Fruit fly (Drosophila melanogaster): ENCODE measurements around the gene CG3598.

DNA sequence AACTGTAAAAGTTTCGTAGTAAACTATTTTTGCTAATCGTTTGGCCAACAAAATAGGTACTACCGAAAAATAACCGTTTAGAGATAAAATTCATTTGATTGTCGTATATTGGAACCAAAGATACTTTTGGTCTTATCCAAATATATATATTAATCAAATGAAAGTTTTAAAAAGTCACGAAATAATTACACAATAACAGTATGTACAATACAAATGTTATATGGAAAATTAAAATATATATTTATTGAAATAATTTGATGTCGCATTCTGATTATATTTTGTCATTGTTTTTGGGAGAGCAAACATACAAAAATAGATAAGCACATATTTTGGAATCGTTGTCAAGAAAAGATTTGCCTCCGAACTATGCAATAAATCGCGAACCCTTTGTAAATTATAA, 1.7 kb downstream of the CG3598 start, which contains the start of gene CG14420:
- TF ChIP-seq Blimp-1 (GFP tag; optimal IDR thresholded peaks at IDR 0.05) (no peak), fd85E (GFP tag; optimal IDR thresholded peaks at IDR 0.05) (no peak), fd59A (GFP tag; optimal IDR thresholded peaks at IDR 0.05) (no peak), esn (GFP tag; optimal IDR thresholded peaks at IDR 0.05) (no peak), dsx (GFP tag; optimal IDR thresholded peaks at IDR 0.05; ENCODE audit: poor library complexity, severe bottlenecking) (no peak), Eip75B (GFP tag; optimal IDR thresholded peaks at IDR 0.05) (no peak), net (GFP tag; optimal IDR thresholded peaks at IDR 0.05) (no peak), Hr39 (GFP tag; optimal IDR thresholded peaks at IDR 0.05) (no peak), CG9139 (GFP tag; optimal IDR thresholded peaks at IDR 0.05) (no peak), CG11902 (GFP tag; optimal IDR thresholded peaks at IDR 0.05) (no peak), CG34406 (GFP tag; optimal IDR thresholded peaks at IDR 0.05) (no peak), Gug (GFP tag; IDR thresholded peaks at IDR 0.05) (no peak), Smox (GFP tag; optimal IDR thresholded peaks at IDR 0.05) (no peak)
